Worm (Caenorhabditis elegans) whole organism, midembryonic: ENCODE results near the gene Y57A10A.24.

ENCODE experiments used
- T22C8.4 ChIP-seq: fragments of 200-800 bp; sonication (Bioruptor generic); IDR thresholded peaks from 2 replicates; pipeline ENCODE4 v1.3.6; 2022; ENCODE audit warnings: missing genetic modification characterization, missing compliant biosample characterization
- cog-1 ChIP-seq: sonication (generic microtip); optimal IDR thresholded peaks from 2 replicates; lab custom pipeline; 2016; ENCODE audit warnings: missing genetic modification characterization, missing compliant biosample characterization
- flt-1 ChIP-seq: fragments of 200-800 bp; sonication (Bioruptor generic); IDR thresholded peaks from 2 replicates; pipeline ENCODE4 v1.3.6; 2022; ENCODE audit warnings: missing genetic modification characterization, missing compliant biosample characterization
- klf-2 ChIP-seq: fragments of 200-800 bp; sonication (Bioruptor generic); conservative IDR thresholded peaks from 2 replicates; pipeline ENCODE4 v1.3.6; 2022; ENCODE audit warnings: missing genetic modification reagents, missing genetic modification characterization, missing compliant biosample characterization
- med-1 ChIP-seq: sonication (generic microtip); optimal IDR thresholded peaks from 2 replicates; lab custom pipeline; 2017; ENCODE audit warnings: missing genetic modification characterization, mild to moderate bottlenecking, missing compliant biosample characterization, antibody characterized with exemption, missing genetic modification reagents; ENCODE audit not compliant: insufficient read depth
- ref-1 ChIP-seq: fragments of 200-800 bp; sonication (Bioruptor generic); conservative IDR thresholded peaks from 2 replicates; pipeline ENCODE4 v1.3.6; 2022; ENCODE audit warnings: missing genetic modification reagents, missing genetic modification characterization, missing compliant biosample characterization
- tab-1 ChIP-seq: fragments of 200-800 bp; sonication (Bioruptor generic); IDR thresholded peaks from 2 replicates; pipeline ENCODE4 v1.3.6; 2022; ENCODE audit warnings: missing genetic modification characterization, missing compliant biosample characterization
- ztf-23 ChIP-seq: fragments of 200-800 bp; sonication (Bioruptor generic); IDR thresholded peaks from 2 replicates; pipeline ENCODE4 v1.3.6; 2022; ENCODE audit warnings: missing genetic modification reagents, missing genetic modification characterization, missing compliant biosample characterization
- ztf-29 ChIP-seq: fragments of 200-800 bp; sonication (Bioruptor generic); IDR thresholded peaks from 2 replicates; pipeline ENCODE4 v1.3.6; 2022; ENCODE audit warnings: missing genetic modification reagents, missing genetic modification characterization, missing compliant biosample characterization

The Y57A10A.24 gene

DNA sequence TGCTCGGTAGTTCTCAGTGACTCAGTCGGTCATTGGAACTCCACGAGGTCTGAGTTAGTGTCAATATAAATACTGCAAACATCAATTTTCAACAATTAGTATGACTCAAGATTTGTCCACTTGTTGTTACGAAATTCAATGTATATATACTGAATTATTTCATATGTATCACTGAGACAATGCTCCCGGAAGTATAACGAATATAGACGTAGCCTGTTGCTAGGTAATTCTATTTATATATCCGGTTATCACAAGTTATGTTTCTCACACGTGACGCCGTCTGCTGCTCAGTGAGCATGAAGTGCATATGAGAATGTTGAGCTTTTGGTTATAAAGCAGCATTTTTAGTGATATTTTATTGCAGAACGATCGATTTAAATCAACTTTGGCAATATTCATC lies 17.8 kb downstream of the Y57A10A.24 start:
- TF ChIP-seq T22C8.4 (no peak), tab-1 (GFP tag; lab: Robert Waterston, UW) (no peak), cog-1 (no peak), med-1 (GFP tag; lab: Kevin White, UChicago) (no peak), flt-1 (GFP tag; lab: Robert Waterston, UW) (no peak), ztf-29 (no peak), ref-1 (GFP tag; lab: Robert Waterston, UW) (no peak), klf-2 (GFP tag; lab: Robert Waterston, UW) (no peak), ztf-23 (no peak)

DNA sequence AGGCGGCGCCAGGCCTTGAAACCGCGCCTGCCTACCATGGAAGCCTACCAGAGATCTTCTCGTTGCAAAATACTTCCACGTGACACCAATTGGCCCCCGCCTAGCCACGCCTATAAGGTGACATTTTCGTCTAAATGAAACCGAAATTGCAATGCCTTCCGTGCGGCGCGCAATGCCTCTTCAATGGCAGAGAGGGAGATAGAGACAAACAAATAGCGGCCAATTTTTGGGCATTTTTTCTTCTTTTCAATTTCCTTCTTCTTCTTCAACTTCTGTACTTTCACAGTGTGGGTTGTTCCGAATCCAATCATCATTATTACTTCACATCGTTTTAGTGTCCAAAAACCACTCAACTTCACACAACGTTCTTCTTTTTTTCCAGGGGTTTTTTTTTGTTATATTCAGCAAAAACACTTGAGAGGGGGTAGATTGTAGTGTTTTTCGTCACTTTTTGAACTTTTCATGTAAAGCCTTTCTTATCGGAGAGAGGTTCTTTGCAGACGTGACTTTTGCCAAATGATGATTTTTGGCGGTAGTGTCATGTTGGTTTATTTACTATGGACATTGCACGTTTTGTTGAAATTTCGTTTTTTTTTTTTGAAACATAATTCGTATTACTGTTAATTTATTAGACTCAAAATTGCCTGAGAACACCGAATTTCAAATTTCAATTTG lies 18.5 kb downstream of the Y57A10A.24 start:
- TF ChIP-seq ztf-23 (no peak), cog-1 (no peak), ref-1 (GFP tag; lab: Robert Waterston, UW) (no peak), T22C8.4 (no peak), med-1 (GFP tag; lab: Kevin White, UChicago) (no peak), flt-1 (GFP tag; lab: Robert Waterston, UW) (no peak), tab-1 (GFP tag; lab: Robert Waterston, UW) (no peak), klf-2 (GFP tag; lab: Robert Waterston, UW) (no peak), ztf-29 (no peak)

DNA sequence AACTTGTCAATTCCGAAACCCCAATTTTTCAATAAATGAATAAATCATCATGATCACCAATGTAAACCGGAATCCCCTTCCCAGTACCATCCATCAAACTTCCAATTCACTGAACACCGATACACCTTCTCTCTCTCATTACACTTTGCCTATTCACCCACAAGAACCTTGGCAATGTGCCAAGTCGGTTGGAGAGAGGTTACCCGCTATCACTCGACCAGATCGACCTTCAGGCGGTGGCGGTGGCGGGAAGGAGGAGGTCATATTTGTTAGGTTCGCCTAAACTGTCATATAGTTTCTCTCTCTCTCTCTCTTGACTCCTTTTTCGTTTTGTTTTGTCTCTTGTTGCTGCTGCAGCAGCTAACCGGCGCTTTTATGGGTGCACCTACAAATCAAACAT lies 19.8 kb downstream of the Y57A10A.24 start:
- TF ChIP-seq cog-1 (no peak), klf-2 (GFP tag; lab: Robert Waterston, UW) (no peak), med-1 (GFP tag; lab: Kevin White, UChicago) (no peak), ref-1 (GFP tag; lab: Robert Waterston, UW) (no peak), tab-1 (GFP tag; lab: Robert Waterston, UW) (no peak), T22C8.4 (no peak), ztf-23 (no peak), flt-1 (GFP tag; lab: Robert Waterston, UW) (no peak; the same call in 1 of the 2 replicates), ztf-29 (no peak)

ce11 chrII:12263971-12264554 lies 21.3 kb downstream of the Y57A10A.24 start, which contains the start of gene faxc-1:
Gene faxc-1, plus strand, starts transcription at chrII:12264192.
- TF ChIP-seq flt-1 (GFP tag; lab: Robert Waterston, UW) (no peak), ztf-23 (no peak)

ce11 chrII:12264847-12265246 lies 22.1 kb downstream of the Y57A10A.24 start:
- TF ChIP-seq klf-2 (GFP tag; lab: Robert Waterston, UW), result no peak
- no peak for TF ChIP-seq flt-1 (GFP tag; lab: Robert Waterston, UW)
- TF ChIP-seq cog-1, result no peak
- TF ChIP-seq med-1 (GFP tag; lab: Kevin White, UChicago), result no peak
- no peak for TF ChIP-seq tab-1 (GFP tag; lab: Robert Waterston, UW)
- TF ChIP-seq ref-1 (GFP tag; lab: Robert Waterston, UW), result no peak
- TF ChIP-seq T22C8.4, result no peak
- no peak for TF ChIP-seq ztf-23
- TF ChIP-seq ztf-29, result no peak

ce11 chrII:12266145-12266544 lies 23.4 kb downstream of the Y57A10A.24 start, which contains the start of gene tric-1B.1:
Gene tric-1B.1, minus strand, starts transcription at chrII:12266245.
- TF ChIP-seq ztf-29 (no peak), klf-2 (GFP tag; lab: Robert Waterston, UW) (no peak), flt-1 (GFP tag; lab: Robert Waterston, UW) (no peak), T22C8.4 (no peak), ztf-23 (no peak), cog-1 (no peak), med-1 (GFP tag; lab: Kevin White, UChicago) (no peak), ref-1 (GFP tag; lab: Robert Waterston, UW) (no peak), tab-1 (GFP tag; lab: Robert Waterston, UW) (no peak)

DNA sequence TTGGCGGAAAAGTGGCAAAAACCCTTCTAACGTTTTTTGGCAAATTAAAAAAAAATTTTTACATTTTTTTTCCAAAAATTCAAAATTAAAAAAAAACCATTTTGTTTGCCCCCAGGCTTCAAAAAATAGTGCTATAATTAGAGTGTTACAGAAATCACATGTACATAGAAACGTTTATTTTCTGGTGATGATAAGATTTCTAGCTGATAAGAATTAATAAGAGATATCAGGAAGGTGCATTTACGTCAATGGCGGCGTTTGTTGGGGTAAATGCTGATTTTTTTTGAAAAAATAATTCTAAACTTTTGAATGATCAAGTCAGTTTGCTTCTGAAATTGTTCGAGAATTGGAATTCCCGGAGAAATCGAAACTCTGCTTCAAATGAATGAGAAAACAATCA lies 24.1 kb downstream of the Y57A10A.24 start:
- no peak for TF ChIP-seq cog-1
- TF ChIP-seq ztf-23, result no peak
- no peak for TF ChIP-seq klf-2 (GFP tag; lab: Robert Waterston, UW)
- TF ChIP-seq ref-1 (GFP tag; lab: Robert Waterston, UW), result no peak
- TF ChIP-seq T22C8.4, result no peak
- TF ChIP-seq tab-1 (GFP tag; lab: Robert Waterston, UW), result no peak

ce11 chrII:12268857-12269256 lies 26.1 kb downstream of the Y57A10A.24 start:
- TF ChIP-seq ztf-23, result no peak
- no peak for TF ChIP-seq T22C8.4
- no peak for TF ChIP-seq flt-1 (GFP tag; lab: Robert Waterston, UW)
- no peak for TF ChIP-seq ref-1 (GFP tag; lab: Robert Waterston, UW)
- TF ChIP-seq cog-1, result no peak
- TF ChIP-seq ztf-29, result no peak
- no peak for TF ChIP-seq klf-2 (GFP tag; lab: Robert Waterston, UW)
- TF ChIP-seq tab-1 (GFP tag; lab: Robert Waterston, UW), result no peak
- no peak for TF ChIP-seq med-1 (GFP tag; lab: Kevin White, UChicago)

DNA sequence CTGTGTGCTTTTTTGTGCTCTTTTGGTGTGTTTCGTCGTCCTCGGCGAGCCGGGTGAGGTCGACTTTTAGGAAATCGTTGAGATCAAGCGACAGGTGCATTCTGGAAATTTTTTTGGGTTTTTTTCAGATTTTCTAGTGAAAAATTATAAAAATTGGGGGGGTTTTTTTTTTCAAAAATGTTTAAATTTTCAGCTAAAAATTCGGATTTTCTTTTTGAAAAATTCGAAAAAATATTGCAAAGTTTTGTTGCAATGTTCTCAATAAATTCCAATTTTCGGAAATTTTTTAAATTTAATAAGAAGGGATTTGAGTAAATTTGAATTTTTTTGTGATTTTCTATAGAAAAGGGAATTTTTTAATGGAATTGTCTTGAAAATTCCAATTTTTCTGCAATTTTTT lies 32.2 kb downstream of the Y57A10A.24 start, which contains the start of gene Y57A10A.27:
Gene Y57A10A.27, minus strand, starts transcription at position 101 of the 400 bp plus-strand sequence.
- TF ChIP-seq cog-1 (no peak), med-1 (GFP tag; lab: Kevin White, UChicago) (no peak), flt-1 (GFP tag; lab: Robert Waterston, UW) (no peak), ref-1 (GFP tag; lab: Robert Waterston, UW) (no peak), tab-1 (GFP tag; lab: Robert Waterston, UW) (no peak), T22C8.4 (no peak), ztf-29 (no peak), klf-2 (GFP tag; lab: Robert Waterston, UW) (no peak), ztf-23 (no peak)

DNA sequence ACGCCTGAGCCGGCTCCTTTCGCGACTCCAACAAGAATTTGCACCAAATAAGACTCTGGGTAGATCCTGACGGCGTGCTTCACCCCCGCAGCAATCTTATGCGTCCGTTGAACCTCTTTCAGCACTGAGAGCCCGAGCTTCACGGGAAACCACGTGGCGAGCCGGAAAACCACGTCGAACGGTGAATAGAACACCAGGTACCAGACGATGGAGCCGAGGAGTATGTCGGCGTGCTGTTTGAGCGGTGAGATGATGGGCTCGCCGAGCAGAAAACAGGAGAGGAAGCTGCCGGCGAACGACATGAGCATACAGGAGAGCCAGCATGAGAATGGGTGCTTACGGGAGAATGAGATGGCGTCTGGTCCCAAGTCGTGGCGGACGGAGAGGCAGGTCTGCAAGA lies 35.9 kb downstream of the Y57A10A.24 start:
- TF ChIP-seq klf-2 (GFP tag; lab: Robert Waterston, UW) (no peak), med-1 (GFP tag; lab: Kevin White, UChicago) (no peak), tab-1 (GFP tag; lab: Robert Waterston, UW) (no peak), ref-1 (GFP tag; lab: Robert Waterston, UW) (no peak), T22C8.4 (no peak), flt-1 (GFP tag; lab: Robert Waterston, UW) (no peak), cog-1 (no peak)
